2 fruit fly cellular contexts compared by ENCODE assay signal in the genomic region with DNA sequence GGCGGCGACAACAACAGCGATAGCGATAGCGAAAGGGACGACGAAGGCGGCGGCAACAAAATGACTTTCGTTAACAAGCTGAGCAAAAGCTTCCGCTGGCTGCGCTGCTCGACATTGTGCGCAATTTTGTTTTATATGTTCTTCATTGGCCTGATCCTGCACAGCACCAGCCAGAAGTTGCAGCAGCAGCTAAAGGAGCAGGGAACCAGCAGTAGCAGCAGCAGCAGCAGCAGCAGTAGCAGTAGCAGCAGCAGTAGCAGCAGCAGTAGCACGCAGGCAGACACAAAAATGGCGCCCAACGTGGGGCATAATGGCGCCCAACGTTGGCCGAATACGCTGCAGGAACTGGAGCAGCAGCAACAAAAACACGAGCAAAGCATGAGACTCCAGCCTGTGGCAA.
A peak's percentile ranks its signal among the peaks of the same experiment; 100 is the strongest.
TF ChIP-seq lines count a peak whose summit lies in the region.

No protein-coding gene starts in this region.

- TF ChIP-seq CTCF in whole organism, embryonic (GFP tag; optimal IDR thresholded peaks at IDR 0.05; lab: Kevin White, UChicago) = no peak

TF ChIP-seq in whole organism, embryonic, 481 proteins besides CTCF, POLR2A, EP300 and RAD21:
- TF ChIP-seq CG17361 (GFP tag; IDR thresholded peaks at IDR 0.05; lab: Robert Waterston, UW) = 0 out of 3 replicates have a peak, but pooled peaks have one; percentile 26
- TF ChIP-seq Atf6 (GFP tag; IDR thresholded peaks at IDR 0.05; lab: Robert Waterston, UW) = no peak
- TF ChIP-seq hkb (optimal IDR thresholded peaks at IDR 0.05; lab: Kevin White, UChicago) = no peak
- TF ChIP-seq hkb (GFP tag; IDR thresholded peaks at IDR 0.05; lab: Robert Waterston, UW) = no peak
- TF ChIP-seq Ets65A (GFP tag; lab: Kevin White, UChicago) = peak; percentile 79

TF ChIP-seq in whole organism, wandering third instar larva, 38 proteins besides CTCF, POLR2A, EP300 and RAD21:
- TF ChIP-seq dsf (GFP tag; optimal IDR thresholded peaks at IDR 0.05; lab: Kevin White, UChicago; ENCODE audit: borderline replicate concordance) = no peak
- TF ChIP-seq Dfd (GFP tag; optimal IDR thresholded peaks at IDR 0.05; lab: Kevin White, UChicago) = peak; percentile 81
